Fruit fly (Drosophila melanogaster): ENCODE data around the gene comm2.

comm2 gene

DNA sequence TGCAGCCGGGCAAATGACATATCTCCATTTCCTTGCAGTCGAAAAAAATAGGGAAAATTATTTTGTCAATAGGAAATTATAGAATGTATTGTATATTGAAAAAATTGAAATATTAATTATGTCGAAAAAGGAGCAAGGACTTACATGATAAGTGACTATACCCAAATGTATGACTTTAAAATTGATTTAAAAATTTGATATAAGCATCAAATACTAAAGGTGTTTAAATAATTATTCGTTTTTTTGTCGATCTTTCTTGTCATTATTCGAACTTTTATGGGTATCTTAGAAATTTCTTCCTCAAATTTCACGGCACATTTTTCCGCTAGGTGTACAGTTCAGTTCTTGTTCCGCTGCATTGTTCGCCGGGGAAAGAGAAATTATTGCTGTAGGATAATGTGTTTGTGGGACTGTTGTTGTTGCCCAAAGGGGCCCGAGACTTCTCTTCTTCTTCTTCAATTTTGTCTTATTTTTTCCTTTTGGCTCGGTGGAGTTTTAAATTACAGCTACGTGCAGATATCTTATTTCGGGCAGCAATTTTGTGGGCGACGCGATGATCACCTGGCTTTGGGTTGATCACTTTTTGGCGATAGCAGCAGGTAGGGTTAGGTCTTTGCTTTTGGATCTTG is 802 bp upstream of the comm2 start:
- TF ChIP-seq CG9139 (GFP tag; optimal IDR thresholded peaks at IDR 0.05) (peak; percentile 33), CG4318 (GFP tag; optimal IDR thresholded peaks at IDR 0.05) (peak; percentile 5), topi (GFP tag; optimal IDR thresholded peaks at IDR 0.05) (peak; percentile 87), Hr39 (GFP tag; optimal IDR thresholded peaks at IDR 0.05) (peak; percentile 76), dac (GFP tag; optimal IDR thresholded peaks at IDR 0.05) (no peak), CG10669 (GFP tag; optimal IDR thresholded peaks at IDR 0.05) (peak; percentile 41), CG10631 (GFP tag; optimal IDR thresholded peaks at IDR 0.05) (peak; percentile 83), CG1621 (tag; optimal IDR thresholded peaks at IDR 0.05) (no peak), Ets96B (tag; optimal IDR thresholded peaks at IDR 0.05) (peak; percentile 85), net (GFP tag; optimal IDR thresholded peaks at IDR 0.05) (peak; percentile 62), CG7368 (GFP tag; optimal IDR thresholded peaks at IDR 0.05) (no peak), CG6276 (GFP tag; optimal IDR thresholded peaks at IDR 0.05) (no peak), Sox14 (GFP tag; optimal IDR thresholded peaks at IDR 0.05) (peak; percentile 81), spab (GFP tag; optimal IDR thresholded peaks at IDR 0.05) (peak; percentile 66), Sox102F (GFP tag; optimal IDR thresholded peaks at IDR 0.05) (peak; percentile 69), CG16779 (tag; optimal IDR thresholded peaks at IDR 0.05) (no peak), Met (GFP tag; optimal IDR thresholded peaks at IDR 0.05) (peak; percentile 49), CG11762 (GFP tag; optimal IDR thresholded peaks at IDR 0.05; ENCODE audit: insufficient read depth) (peak; percentile 46), Gug (GFP tag; IDR thresholded peaks at IDR 0.05) (no peak), CG6163 (GFP tag; IDR thresholded peaks at IDR 0.05) (peak; percentile 34; the same call in 1 of the 3 replicates), cyc (GFP tag; optimal IDR thresholded peaks at IDR 0.05) (peak; percentile 75), fkh (GFP tag; optimal IDR thresholded peaks at IDR 0.05) (no peak), CG34406 (GFP tag; optimal IDR thresholded peaks at IDR 0.05) (peak; percentile 77), acj6 (GFP tag; optimal IDR thresholded peaks at IDR 0.05) (peak; percentile 85), CG11902 (GFP tag; optimal IDR thresholded peaks at IDR 0.05) (peak; percentile 39), svp (GFP tag) (peak; percentile 95), CG11294 (GFP tag; IDR thresholded peaks at IDR 0.05) (no peak), Hr4 (GFP tag; optimal IDR thresholded peaks at IDR 0.05) (no peak), OdsH (GFP tag; optimal IDR thresholded peaks at IDR 0.05) (peak; percentile 80), achi (GFP tag; optimal IDR thresholded peaks at IDR 0.05) (peak; percentile 84), CG6792 (GFP tag; optimal IDR thresholded peaks at IDR 0.05) (peak; percentile 72), eg (GFP tag; IDR thresholded peaks at IDR 0.05) (no peak), fd59A (GFP tag; optimal IDR thresholded peaks at IDR 0.05) (peak; percentile 76), CG3919 (GFP tag; optimal IDR thresholded peaks at IDR 0.05) (peak; percentile 59), CG31627 (GFP tag; optimal IDR thresholded peaks at IDR 0.05) (peak; percentile 82), Eip78C (GFP tag) (peak; percentile 97), Sox15 (GFP tag; optimal IDR thresholded peaks at IDR 0.05) (peak; percentile 54), CG6808 (GFP tag; optimal IDR thresholded peaks at IDR 0.05) (peak; percentile 79), CG32006 (GFP tag; optimal IDR thresholded peaks at IDR 0.05) (peak; percentile 59), CG8319 (GFP tag; optimal IDR thresholded peaks at IDR 0.05) (peak; percentile 49), Smox (GFP tag; optimal IDR thresholded peaks at IDR 0.05) (peak; percentile 89), fd85E (GFP tag; optimal IDR thresholded peaks at IDR 0.05) (no peak), Eip93F (GFP tag; optimal IDR thresholded peaks at IDR 0.05) (no peak), salr (GFP tag; optimal IDR thresholded peaks at IDR 0.05) (peak; percentile 20 to 83), Ets21C (GFP tag; optimal IDR thresholded peaks at IDR 0.05) (peak; percentile 62), CG3032 (tag; optimal IDR thresholded peaks at IDR 0.05) (peak; percentile 74), pdm3 (GFP tag; optimal IDR thresholded peaks at IDR 0.05) (peak; percentile 75), ss (GFP tag; optimal IDR thresholded peaks at IDR 0.05) (peak; percentile 35 to 55), CG6854 (GFP tag; optimal IDR thresholded peaks at IDR 0.05) (peak; percentile 61), lz (GFP tag; optimal IDR thresholded peaks at IDR 0.05) (peak; percentile 74), Hr38 (GFP tag; optimal IDR thresholded peaks at IDR 0.05) (no peak), vri (GFP tag; optimal IDR thresholded peaks at IDR 0.05) (peak; percentile 23)

Data from whole organism, prepupa.